Worm (Caenorhabditis elegans) whole organism, young adult: ENCODE data around the gene T09F5.1.

Experiments
- Y53G8AR.9 ChIP-seq: fragments of 200-800 bp; sonication (Bioruptor generic); conservative IDR thresholded peaks from 2 replicates; pipeline ENCODE4 v1.3.6; 2022; ENCODE audit warnings: missing genetic modification reagents, missing genetic modification characterization, missing compliant biosample characterization
- aptf-2 ChIP-seq: fragments of 200-800 bp; sonication (Bioruptor generic); conservative IDR thresholded peaks from 2 replicates; pipeline ENCODE4 v1.3.6; 2022; ENCODE audit warnings: missing genetic modification reagents, missing genetic modification characterization, missing compliant biosample characterization
- attf-5 ChIP-seq: fragments of 200-800 bp; sonication (Bioruptor generic); optimal IDR thresholded peaks from 2 replicates; lab custom pipeline; 2018; ENCODE audit warnings: mild to moderate bottlenecking, missing genetic modification characterization, missing compliant biosample characterization
- cebp-2 ChIP-seq: fragments of 200-800 bp; sonication (Bioruptor generic); IDR thresholded peaks from 2 replicates; pipeline ENCODE4 v1.3.6; 2022; ENCODE audit warnings: missing genetic modification characterization, missing compliant biosample characterization
- madf-10 ChIP-seq: sonication (generic microtip); optimal IDR thresholded peaks from 2 replicates; lab custom pipeline; 2016; ENCODE audit warnings: mild to moderate bottlenecking, missing genetic modification characterization, missing compliant biosample characterization
- nfya-1 ChIP-seq: sonication (generic microtip); optimal IDR thresholded peaks from 2 replicates; lab custom pipeline; 2017; ENCODE audit warnings: antibody characterized with exemption, missing compliant biosample characterization, missing genetic modification characterization, borderline replicate concordance; ENCODE audit not compliant: insufficient read depth
- pha-4 ChIP-seq: fragments of 150-350 bp; sonication (generic microtip); optimal IDR thresholded peaks from 2 replicates; lab custom pipeline; 2014; ENCODE audit warnings: missing biosample characterization, missing genetic modification reagents, missing genetic modification characterization
- tbp1 ChIP-seq: fragments of 200-800 bp; sonication (Bioruptor generic); optimal IDR thresholded peaks from 2 replicates; lab custom pipeline; 2018; ENCODE audit warnings: mild to moderate bottlenecking, missing genetic modification characterization, missing compliant biosample characterization
- unc-130 ChIP-seq: sonication (generic microtip); optimal IDR thresholded peaks from 2 replicates; lab custom pipeline; 2016; ENCODE audit warnings: missing genetic modification reagents, missing genetic modification characterization, missing compliant biosample characterization
- unc-62 ChIP-seq: fragments of 150-350 bp; optimal IDR thresholded peaks from 2 replicates; lab custom pipeline; 2014; ENCODE audit warnings: missing biosample characterization, missing genetic modification reagents, missing genetic modification characterization

- no peak for TF ChIP-seq tbp1 (GFP tag; lab: Kevin White, UChicago)
- no peak for TF ChIP-seq madf-10
- no peak for TF ChIP-seq pha-4 (tag; lab: Kevin White, UChicago)
- no peak for TF ChIP-seq aptf-2 (GFP tag; lab: Robert Waterston, UW)
- TF ChIP-seq attf-5 (GFP tag; lab: Kevin White, UChicago): no peak
- no peak for TF ChIP-seq cebp-2
- no peak for TF ChIP-seq nfya-1 (tag; lab: Kevin White, UChicago)
- TF ChIP-seq Y53G8AR.9 (GFP tag; lab: Robert Waterston, UW): no peak
- TF ChIP-seq unc-62: no peak
- TF ChIP-seq unc-130 (GFP tag; lab: Kevin White, UChicago): no peak
Observed at ce11 chrV:15193909-15194308, 45.0 kb downstream of the T09F5.1 start, which contains the start of gene Y75B12B.13.
